Worm (Caenorhabditis elegans) whole organism, L2 larva: ENCODE data around the gene Y17G7B.21.

Experiments
- ama-1 ChIP-seq: fragments of 150-350 bp; optimal IDR thresholded peaks from 2 replicates; lab custom pipeline; 2018; ENCODE audit warnings: inconsistent platforms
- blmp-1 ChIP-seq: sonication (generic microtip); optimal IDR thresholded peaks from 2 replicates; lab custom pipeline; 2017; ENCODE audit warnings: missing genetic modification characterization, mild to moderate bottlenecking, missing compliant biosample characterization, antibody characterized with exemption, moderate library complexity; ENCODE audit not compliant: insufficient read depth
- dmd-4 ChIP-seq: sonication (generic microtip); optimal IDR thresholded peaks from 2 replicates; lab custom pipeline; 2017; ENCODE audit warnings: missing biosample characterization, missing genetic modification characterization
- fos-1 ChIP-seq: fragments of 150-350 bp; optimal IDR thresholded peaks from 2 replicates; lab custom pipeline; 2014; ENCODE audit warnings: missing biosample characterization, missing genetic modification characterization
- lin-13 ChIP-seq: fragments of 150-350 bp; optimal IDR thresholded peaks from 2 replicates; lab custom pipeline; 2014; ENCODE audit warnings: missing biosample characterization, missing genetic modification reagents, missing genetic modification characterization
- lin-39 ChIP-seq: fragments of 150-350 bp; optimal IDR thresholded peaks from 2 replicates; lab custom pipeline; 2014; ENCODE audit warnings: missing biosample characterization, missing genetic modification reagents, missing genetic modification characterization
- mdl-1 ChIP-seq, 2 experiments: fragments of 150-350 bp in 1 of 2; sonication (generic microtip) in 1 of 2; optimal IDR thresholded peaks; 2 replicates each; lab custom pipeline; 2017; ENCODE audit warnings: missing biosample characterization in 2 of 2, missing genetic modification characterization in 2 of 2
- nhr-12 ChIP-seq: fragments of 150-350 bp; optimal IDR thresholded peaks from 2 replicates; lab custom pipeline; 2014; ENCODE audit warnings: missing biosample characterization, missing genetic modification characterization
- sma-3 ChIP-seq: sonication (generic microtip); optimal IDR thresholded peaks from 2 replicates; lab custom pipeline; 2016; ENCODE audit warnings: missing genetic modification reagents, missing genetic modification characterization, missing compliant biosample characterization

- TF ChIP-seq ama-1 (lab: Kevin White, UChicago) (no peak), sma-3 (no peak), lin-39 (tag; lab: Kevin White, UChicago) (no peak), fos-1 (no peak), lin-13 (GFP tag; lab: Kevin White, UChicago) (no peak), mdl-1 (tag; optimal IDR thresholded peaks at IDR 0.05; lab: Kevin White, UChicago) (no peak), dmd-4 (tag; lab: Kevin White, UChicago) (no peak), blmp-1 (no peak), nhr-12 (no peak)
These were observed 29.0 kb downstream of the Y17G7B.21 start, which contains the start of gene W03C9.8 for ce11 chrII:11948459-11948858.
